Worm (Caenorhabditis elegans): ENCODE results near the gene C06E1.11.

Gene C06E1.11

ce11 chrIII:8648589-8648988 lies 32.1 kb upstream of the C06E1.11 start, which contains the start of gene F22B7.3:
Gene F22B7.3, plus strand, starts transcription at chrIII:8648889.
- TF ChIP-seq nhr-28 (tag; optimal IDR thresholded peaks at IDR 0.05) (no peak), pha-4 (tag; optimal IDR thresholded peaks at IDR 0.05) (no peak), nhr-12 (tag; optimal IDR thresholded peaks at IDR 0.05) (no peak), hlh-1 (tag; optimal IDR thresholded peaks at IDR 0.05) (no peak), ceh-39 (tag; optimal IDR thresholded peaks at IDR 0.05) (no peak), snpc-4 (tag; optimal IDR thresholded peaks at IDR 0.05) (no peak), flh-1 (GFP tag; optimal IDR thresholded peaks at IDR 0.05) (no peak), ceh-43 (GFP tag; optimal IDR thresholded peaks at IDR 0.05) (no peak), sem-2 (GFP tag; optimal IDR thresholded peaks at IDR 0.05) (no peak)

DNA sequence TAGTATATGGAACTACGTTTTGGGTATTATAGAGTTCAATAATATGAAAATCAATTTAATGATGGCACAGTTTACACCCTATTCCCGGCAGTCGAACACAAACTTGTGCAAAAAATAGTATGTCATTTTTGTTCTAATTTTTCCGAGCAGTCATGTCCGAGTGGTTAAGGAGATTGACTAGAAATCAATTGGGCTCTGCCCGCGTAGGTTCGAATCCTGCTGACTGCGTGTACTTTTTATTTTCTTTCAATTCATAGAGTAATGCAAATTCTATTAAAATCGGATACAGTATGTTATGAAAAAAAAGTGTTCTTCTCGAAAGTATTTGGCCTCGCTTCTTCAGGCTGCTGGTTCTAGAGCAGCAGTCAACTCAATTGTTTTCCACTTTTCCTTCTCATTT lies 29.5 kb upstream of the C06E1.11 start:
- TF ChIP-seq nhr-2 (tag; optimal IDR thresholded peaks at IDR 0.05) (no peak), lsy-2 (tag; optimal IDR thresholded peaks at IDR 0.05) (no peak), pha-4 (tag; optimal IDR thresholded peaks at IDR 0.05) (no peak), ceh-83 (GFP tag; optimal IDR thresholded peaks at IDR 0.05) (no peak), unc-39 (tag; optimal IDR thresholded peaks at IDR 0.05) (no peak), nhr-237 (tag; optimal IDR thresholded peaks at IDR 0.05) (no peak), M03D4.4 (tag; optimal IDR thresholded peaks at IDR 0.05) (no peak), ham-2 (GFP tag; optimal IDR thresholded peaks at IDR 0.05) (no peak), mep-1 (tag; optimal IDR thresholded peaks at IDR 0.05) (no peak), flh-1 (GFP tag; optimal IDR thresholded peaks at IDR 0.05) (no peak), nhr-76 (tag; optimal IDR thresholded peaks at IDR 0.05) (no peak), snpc-4 (tag; optimal IDR thresholded peaks at IDR 0.05) (no peak), mls-2 (tag; optimal IDR thresholded peaks at IDR 0.05) (no peak), elt-3 (tag; optimal IDR thresholded peaks at IDR 0.05) (no peak)

DNA sequence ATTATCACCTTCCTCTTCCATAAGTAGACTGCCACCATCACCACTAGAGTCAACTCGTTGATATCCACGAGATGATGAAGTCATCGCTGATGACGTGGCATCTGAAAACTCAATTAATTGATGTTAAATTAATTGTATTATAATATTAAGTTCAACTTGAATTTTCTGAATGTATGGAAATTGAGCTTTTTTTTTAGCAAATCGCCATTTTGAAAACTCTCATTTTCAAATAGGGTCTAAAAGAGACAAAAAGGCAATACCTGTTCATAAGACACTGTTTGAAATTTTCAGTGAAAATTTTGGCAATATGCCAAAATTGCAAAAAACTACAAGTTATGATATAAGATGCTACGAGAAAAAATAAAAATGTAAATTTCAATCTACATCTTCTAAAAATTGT lies 27.2 kb upstream of the C06E1.11 start, which contains the start of gene twk-7:
twk-7 (minus strand) TSS at position 101 of the 400 bp plus-strand sequence.
- TF ChIP-seq nhr-12 (tag; optimal IDR thresholded peaks at IDR 0.05) = no peak
- no peak for TF ChIP-seq snpc-4 (tag; optimal IDR thresholded peaks at IDR 0.05)
- no peak for TF ChIP-seq ztf-11 (tag; optimal IDR thresholded peaks at IDR 0.05)

DNA sequence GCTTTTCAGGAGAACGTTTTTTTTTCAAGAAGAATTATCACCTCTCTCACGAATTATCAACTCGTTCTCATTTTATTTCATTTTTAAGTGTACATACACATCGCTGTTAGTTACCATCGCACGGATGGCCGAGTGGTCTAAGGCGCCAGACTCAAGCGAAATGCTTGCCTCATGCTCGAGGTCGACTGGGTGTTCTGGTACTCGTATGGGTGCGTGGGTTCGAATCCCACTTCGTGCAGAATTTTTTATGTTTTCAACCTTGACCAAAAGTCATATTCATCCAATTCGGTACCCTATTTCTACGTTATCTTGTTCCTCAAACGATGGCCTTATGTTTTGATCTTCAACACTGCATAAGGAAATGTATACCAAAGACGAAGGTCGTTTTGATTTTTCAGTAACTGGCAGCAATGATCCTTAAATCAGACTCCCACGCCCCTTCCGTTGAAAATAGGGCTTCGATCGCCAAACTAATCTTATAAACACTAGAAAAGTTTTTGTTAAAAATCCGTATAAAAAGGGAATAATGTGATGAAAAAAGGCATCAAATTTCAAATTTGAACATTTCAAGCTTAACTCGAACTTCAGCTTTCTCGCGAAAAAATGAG lies 22.8 kb upstream of the C06E1.11 start, which contains the start of gene fip-1:
fip-1 (plus strand) TSS at position 558 of the 608 bp plus-strand sequence.
- TF ChIP-seq ceh-83 (GFP tag; optimal IDR thresholded peaks at IDR 0.05) = no peak
- TF ChIP-seq zip-8 (tag; optimal IDR thresholded peaks at IDR 0.05) = no peak
- TF ChIP-seq unc-39 (tag; optimal IDR thresholded peaks at IDR 0.05) = no peak
- TF ChIP-seq mls-2 (tag; optimal IDR thresholded peaks at IDR 0.05) = no peak
- no peak for TF ChIP-seq sem-2 (GFP tag; optimal IDR thresholded peaks at IDR 0.05)
- TF ChIP-seq blmp-1 (tag; optimal IDR thresholded peaks at IDR 0.05) = no peak
- TF ChIP-seq nhr-237 (tag; optimal IDR thresholded peaks at IDR 0.05) = no peak
- TF ChIP-seq pha-4 (tag; optimal IDR thresholded peaks at IDR 0.05) = no peak
- no peak for TF ChIP-seq ztf-11 (tag; optimal IDR thresholded peaks at IDR 0.05)
- TF ChIP-seq flh-1 (GFP tag; optimal IDR thresholded peaks at IDR 0.05) = no peak
- no peak for TF ChIP-seq lin-32 (GFP tag; optimal IDR thresholded peaks at IDR 0.05)
- no peak for TF ChIP-seq unc-62 (GFP tag; optimal IDR thresholded peaks at IDR 0.05)
- no peak for TF ChIP-seq nhr-12 (tag; optimal IDR thresholded peaks at IDR 0.05)
- TF ChIP-seq elt-3 (tag; optimal IDR thresholded peaks at IDR 0.05) = no peak
- TF ChIP-seq ceh-43 (GFP tag; optimal IDR thresholded peaks at IDR 0.05) = no peak
- no peak for TF ChIP-seq hlh-1 (tag; optimal IDR thresholded peaks at IDR 0.05)

DNA sequence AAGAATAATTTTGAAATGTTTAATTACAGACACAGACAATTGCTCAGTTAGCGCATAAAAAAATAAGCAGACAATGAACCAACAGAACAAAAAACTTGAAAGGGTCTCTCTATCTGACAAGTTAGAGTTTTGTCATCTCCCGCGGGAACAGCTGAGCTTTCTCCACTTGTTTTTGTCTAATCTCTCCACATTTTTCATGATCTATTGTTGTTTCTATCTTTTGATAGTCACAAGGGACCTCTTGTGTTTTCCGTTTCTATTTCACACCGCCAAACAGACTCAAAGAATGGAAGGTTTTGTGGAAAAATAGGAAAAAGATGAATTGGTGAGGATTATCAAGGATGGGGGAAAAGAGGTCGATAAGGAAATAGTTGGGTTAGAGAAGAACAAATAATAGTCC lies 20.3 kb upstream of the C06E1.11 start:
- TF ChIP-seq sem-2 (GFP tag; optimal IDR thresholded peaks at IDR 0.05) = no peak
- no peak for TF ChIP-seq M03D4.4 (tag; optimal IDR thresholded peaks at IDR 0.05)
- peak; percentile 63 for TF ChIP-seq hlh-1 (tag; optimal IDR thresholded peaks at IDR 0.05)
- TF ChIP-seq lsy-2 (tag; optimal IDR thresholded peaks at IDR 0.05) = no peak
- no peak for TF ChIP-seq ceh-43 (GFP tag; optimal IDR thresholded peaks at IDR 0.05)
- TF ChIP-seq mab-5 (tag; optimal IDR thresholded peaks at IDR 0.05) = no peak

- TF ChIP-seq mls-2 (tag; optimal IDR thresholded peaks at IDR 0.05) (no peak), nhr-2 (tag; optimal IDR thresholded peaks at IDR 0.05) (peak; percentile 3), sem-2 (GFP tag; optimal IDR thresholded peaks at IDR 0.05) (no peak), mep-1 (tag; optimal IDR thresholded peaks at IDR 0.05) (peak; percentile 57), unc-39 (tag; optimal IDR thresholded peaks at IDR 0.05) (no peak), ceh-83 (GFP tag; optimal IDR thresholded peaks at IDR 0.05) (no peak), unc-62 (GFP tag; optimal IDR thresholded peaks at IDR 0.05) (no peak), nhr-237 (tag; optimal IDR thresholded peaks at IDR 0.05) (peak; percentile 3), snpc-4 (tag; optimal IDR thresholded peaks at IDR 0.05) (no peak), lsy-2 (tag; optimal IDR thresholded peaks at IDR 0.05) (peak; percentile 65), ces-1 (GFP tag; optimal IDR thresholded peaks at IDR 0.05) (peak; percentile 82)
Observed at ce11 chrIII:8630833-8631232, 14.3 kb upstream of the C06E1.11 start, which contains the start of gene dnj-10. Gene dnj-10, plus strand, starts transcription at chrIII:8631165.

Measured in whole organism, mixed stage, embryonic.